Fruit fly (Drosophila melanogaster) whole organism, prepupa: ENCODE measurements around the gene HDAC6.

Source experiments
- Blimp-1 ChIP-seq: fragments of 200-800 bp; sonication (Bioruptor generic); optimal IDR thresholded peaks from 3 replicates; lab custom pipeline; 2017; ENCODE audit warnings: missing biosample characterization, missing genetic modification characterization, mild to moderate bottlenecking, moderate library complexity, missing genetic modification reagents
- CG10631 ChIP-seq: fragments of 200-800 bp; sonication (Bioruptor generic); optimal IDR thresholded peaks from 2 replicates; lab custom pipeline; 2016; ENCODE audit warnings: missing biosample characterization, missing genetic modification characterization
- CG10669 ChIP-seq: fragments of 200-800 bp; sonication (Bioruptor generic); optimal IDR thresholded peaks from 3 replicates; lab custom pipeline; 2018; ENCODE audit warnings: missing biosample characterization, mild to moderate bottlenecking, missing genetic modification characterization, moderate library complexity
- CG11902 ChIP-seq: fragments of 200-800 bp; sonication (Bioruptor generic); optimal IDR thresholded peaks from 3 replicates; lab custom pipeline; 2016; ENCODE audit warnings: missing biosample characterization, missing genetic modification characterization
- CG15336 ChIP-seq: fragments of 200-800 bp; sonication (Bioruptor generic); IDR thresholded peaks from 2 replicates; pipeline ENCODE4 v1.3.6; 2022; ENCODE audit warnings: missing biosample characterization, missing genetic modification characterization
- CG1621 ChIP-seq: fragments of 200-800 bp; sonication (Bioruptor generic); optimal IDR thresholded peaks from 3 replicates; lab custom pipeline; 2018; ENCODE audit warnings: missing biosample characterization, mild to moderate bottlenecking, missing genetic modification characterization
- CG3032 ChIP-seq: fragments of 200-800 bp; optimal IDR thresholded peaks from 2 replicates; lab custom pipeline; 2019; ENCODE audit warnings: missing biosample characterization, mild to moderate bottlenecking, missing genetic modification characterization, moderate library complexity
- CG3919 ChIP-seq: fragments of 200-800 bp; sonication (Bioruptor generic); optimal IDR thresholded peaks from 3 replicates; lab custom pipeline; 2016; ENCODE audit warnings: missing biosample characterization, missing genetic modification characterization
- CG4318 ChIP-seq: fragments of 200-800 bp; sonication (Bioruptor generic); optimal IDR thresholded peaks from 3 replicates; lab custom pipeline; 2017; ENCODE audit warnings: missing biosample characterization, mild to moderate bottlenecking, missing genetic modification characterization
- CG6276 ChIP-seq: fragments of 200-800 bp; sonication (Bioruptor generic); optimal IDR thresholded peaks from 2 replicates; lab custom pipeline; 2017; ENCODE audit warnings: missing biosample characterization, mild to moderate bottlenecking, missing genetic modification characterization
- CG6808 ChIP-seq: fragments of 200-800 bp; sonication (Bioruptor generic); optimal IDR thresholded peaks from 3 replicates; lab custom pipeline; 2017; ENCODE audit warnings: missing biosample characterization, missing genetic modification characterization, mild to moderate bottlenecking, moderate library complexity, missing genetic modification reagents
- CG8632 ChIP-seq: fragments of 200-800 bp; sonication (Bioruptor generic); optimal IDR thresholded peaks from 3 replicates; lab custom pipeline; 2016; ENCODE audit warnings: missing biosample characterization, missing genetic modification characterization
- CG9139 ChIP-seq: fragments of 200-800 bp; sonication (Bioruptor generic); optimal IDR thresholded peaks from 3 replicates; lab custom pipeline; 2017; ENCODE audit warnings: missing biosample characterization, mild to moderate bottlenecking, missing genetic modification characterization
- Eip75B ChIP-seq: fragments of 200-800 bp; sonication (Bioruptor generic); optimal IDR thresholded peaks from 3 replicates; lab custom pipeline; 2016; ENCODE audit warnings: missing biosample characterization, missing genetic modification characterization
- Ets96B ChIP-seq: fragments of 200-800 bp; optimal IDR thresholded peaks from 2 replicates; lab custom pipeline; 2019; ENCODE audit warnings: missing biosample characterization, mild to moderate bottlenecking, missing genetic modification characterization, moderate library complexity
- Gug ChIP-seq: fragments of 200-800 bp; sonication (Bioruptor generic); IDR thresholded peaks from 2 replicates; pipeline ENCODE4 v1.3.6; 2022; ENCODE audit warnings: missing biosample characterization, missing genetic modification characterization
- Hr38 ChIP-seq: sonication (Bioruptor generic); optimal IDR thresholded peaks from 2 replicates; lab custom pipeline; 2016; ENCODE audit warnings: missing biosample characterization, missing genetic modification characterization
- Hr4 ChIP-seq: fragments of 200-800 bp; sonication (Bioruptor generic); optimal IDR thresholded peaks from 3 replicates; lab custom pipeline; 2016; ENCODE audit warnings: missing biosample characterization, missing genetic modification characterization
- Lpt ChIP-seq: fragments of 200-800 bp; sonication (Bioruptor generic); optimal IDR thresholded peaks from 3 replicates; lab custom pipeline; 2016; ENCODE audit warnings: missing biosample characterization, missing genetic modification characterization
- Sox102F ChIP-seq: fragments of 200-800 bp; sonication (Bioruptor generic); optimal IDR thresholded peaks from 2 replicates; lab custom pipeline; 2016; ENCODE audit warnings: missing biosample characterization, mild to moderate bottlenecking, missing genetic modification characterization
- Sox14 ChIP-seq: fragments of 200-800 bp; sonication (Bioruptor generic); optimal IDR thresholded peaks from 3 replicates; lab custom pipeline; 2016; ENCODE audit warnings: missing biosample characterization, missing genetic modification characterization
- achi ChIP-seq: fragments of 200-800 bp; sonication (Bioruptor generic); optimal IDR thresholded peaks from 3 replicates; lab custom pipeline; 2016; ENCODE audit warnings: missing biosample characterization, missing genetic modification characterization
- acj6 ChIP-seq: fragments of 200-800 bp; sonication (Bioruptor generic); optimal IDR thresholded peaks from 3 replicates; lab custom pipeline; 2016; ENCODE audit warnings: missing biosample characterization, missing genetic modification characterization
- dsx ChIP-seq: fragments of 200-800 bp; optimal IDR thresholded peaks from 3 replicates; lab custom pipeline; 2019; ENCODE audit warnings: missing biosample characterization, mild to moderate bottlenecking, missing genetic modification characterization, moderate library complexity; ENCODE audit not compliant: poor library complexity, severe bottlenecking
- eg ChIP-seq: fragments of 200-800 bp; sonication (Bioruptor generic); IDR thresholded peaks from 3 replicates; pipeline ENCODE4 v1.3.6; 2022; ENCODE audit warnings: missing biosample characterization, missing genetic modification characterization
- esn ChIP-seq: fragments of 200-800 bp; sonication (Bioruptor generic); optimal IDR thresholded peaks from 2 replicates; lab custom pipeline; 2016; ENCODE audit warnings: missing biosample characterization, mild to moderate bottlenecking, missing genetic modification characterization, moderate library complexity
- fd59A ChIP-seq: fragments of 200-800 bp; sonication (Bioruptor generic); optimal IDR thresholded peaks from 2 replicates; lab custom pipeline; 2017; ENCODE audit warnings: missing biosample characterization, mild to moderate bottlenecking, missing genetic modification characterization, missing genetic modification reagents
- fkh ChIP-seq: fragments of 200-800 bp; sonication (Bioruptor generic); optimal IDR thresholded peaks from 3 replicates; lab custom pipeline; 2017; ENCODE audit warnings: missing biosample characterization, mild to moderate bottlenecking, missing genetic modification characterization, moderate library complexity
- net ChIP-seq: fragments of 200-800 bp; sonication (Bioruptor generic); optimal IDR thresholded peaks from 3 replicates; lab custom pipeline; 2016; ENCODE audit warnings: missing biosample characterization, missing genetic modification characterization
- pdm3 ChIP-seq: fragments of 200-800 bp; sonication (Bioruptor generic); optimal IDR thresholded peaks from 3 replicates; lab custom pipeline; 2016; ENCODE audit warnings: missing biosample characterization, missing genetic modification characterization
- ss ChIP-seq, 2 experiments: fragments of 200-800 bp; sonication (Bioruptor generic); optimal IDR thresholded peaks; 2 replicates in 1 of 2; 3 replicates in 1 of 2; lab custom pipeline; 2017 to 2018; ENCODE audit warnings: mild to moderate bottlenecking in 2 of 2, missing biosample characterization in 2 of 2, missing genetic modification characterization in 2 of 2, moderate library complexity in 1 of 2
- svp ChIP-seq: fragments of 200-800 bp; sonication (Bioruptor generic); peaks from one replicate; lab custom pipeline; 2016; ENCODE audit warnings: missing biosample characterization, missing genetic modification characterization

Gene HDAC6

dm6 chrX:15364467-15364866 lies 31.4 kb downstream of the HDAC6 start:
- TF ChIP-seq CG15336, result no peak
- TF ChIP-seq Hr38 (GFP tag; lab: Kevin White, UChicago), result no peak
- no peak for TF ChIP-seq dsx (GFP tag; lab: Kevin White, UChicago)
- TF ChIP-seq fd59A (GFP tag; lab: Kevin White, UChicago), result no peak
- peak; percentile 47 for TF ChIP-seq acj6 (GFP tag; lab: Kevin White, UChicago)
- TF ChIP-seq achi (GFP tag; lab: Kevin White, UChicago), result no peak
- TF ChIP-seq CG10669, result peak; percentile 4
- TF ChIP-seq Sox14 (GFP tag; lab: Kevin White, UChicago), result no peak
- peak; percentile 55 for TF ChIP-seq svp (GFP tag; lab: Kevin White, UChicago)
- no peak for TF ChIP-seq CG6808 (GFP tag; lab: Kevin White, UChicago)

dm6 chrX:15370103-15370502 lies 37.0 kb downstream of the HDAC6 start:
- TF ChIP-seq eg (GFP tag; lab: Robert Waterston, UW) (no peak), CG11902 (GFP tag; lab: Kevin White, UChicago) (no peak), CG15336 (no peak), CG10669 (no peak), fkh (GFP tag; lab: Kevin White, UChicago) (no peak), Blimp-1 (GFP tag; lab: Kevin White, UChicago) (no peak), CG1621 (tag; lab: Kevin White, UChicago) (no peak), net (no peak)

- TF ChIP-seq ss (GFP tag; optimal IDR thresholded peaks at IDR 0.05; lab: Kevin White, UChicago) (no peak), Ets96B (tag; lab: Kevin White, UChicago) (no peak), Lpt (GFP tag; lab: Kevin White, UChicago) (no peak), CG6808 (GFP tag; lab: Kevin White, UChicago) (no peak), fd59A (GFP tag; lab: Kevin White, UChicago) (no peak), CG8632 (GFP tag; lab: Kevin White, UChicago) (no peak), Eip75B (GFP tag; lab: Kevin White, UChicago) (no peak), pdm3 (GFP tag; lab: Kevin White, UChicago) (no peak), CG15336 (no peak), CG6276 (no peak), Hr4 (GFP tag; lab: Kevin White, UChicago) (no peak), CG3032 (tag; lab: Kevin White, UChicago) (no peak), esn (GFP tag; lab: Kevin White, UChicago) (no peak), CG3919 (GFP tag; lab: Kevin White, UChicago) (no peak), CG4318 (GFP tag; lab: Kevin White, UChicago) (no peak)
- TF ChIP-seq, all 60 proteins: peak for 0
Observed at dm6 chrX:15379014-15379491, 45.9 kb downstream of the HDAC6 start, which contains the start of gene acj6. TSS of gene acj6 (minus strand) at chrX:15379064.

- TF ChIP-seq svp (GFP tag; lab: Kevin White, UChicago) (no peak), esn (GFP tag; lab: Kevin White, UChicago) (no peak), Gug (GFP tag; lab: Robert Waterston, UW) (no peak), CG10631 (GFP tag; lab: Kevin White, UChicago) (no peak), Sox102F (GFP tag; lab: Kevin White, UChicago) (no peak), CG3032 (tag; lab: Kevin White, UChicago) (no peak), CG9139 (no peak)
Observed at dm6 chrX:15380207-15380606, 47.1 kb downstream of the HDAC6 start.
